Fruit fly (Drosophila melanogaster): ENCODE results near the gene r-cup.

DNA sequence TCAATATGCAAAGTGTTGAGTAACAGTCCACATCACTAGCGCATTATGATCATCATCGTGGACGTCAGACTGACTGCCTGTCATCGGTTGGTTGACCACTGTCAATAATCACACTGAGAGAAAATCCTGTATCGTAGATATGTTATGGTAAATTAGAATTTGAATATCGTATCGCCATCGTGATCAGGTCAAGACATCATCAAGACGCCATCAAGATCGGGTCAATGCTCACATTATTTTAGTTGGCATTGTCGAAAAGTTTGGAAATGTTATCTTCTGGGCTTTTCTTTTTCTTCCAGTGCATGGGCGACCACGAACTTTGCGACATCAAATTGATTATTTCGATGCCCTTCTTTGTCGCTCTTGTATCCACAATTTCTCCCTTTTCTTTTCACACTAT lies 33.3 kb upstream of the r-cup start:
- TF ChIP-seq Abd-B (GFP tag; optimal IDR thresholded peaks at IDR 0.05): no peak
- no peak for TF ChIP-seq Hr78 (GFP tag; optimal IDR thresholded peaks at IDR 0.05)
- TF ChIP-seq jim (GFP tag; optimal IDR thresholded peaks at IDR 0.05): no peak
- TF ChIP-seq psq (GFP tag; optimal IDR thresholded peaks at IDR 0.05): peak; percentile 64
- TF ChIP-seq foxo (GFP tag; optimal IDR thresholded peaks at IDR 0.05): peak; percentile 15 to 64
- TF ChIP-seq CG32264 (GFP tag; optimal IDR thresholded peaks at IDR 0.05): peak; percentile 43
